Worm (Caenorhabditis elegans): ENCODE measurements around the gene skat-1.

ce11 chrIII:8988544-8988943 lies 8.0 kb downstream of the skat-1 start:
- TF ChIP-seq nhr-76 (tag; optimal IDR thresholded peaks at IDR 0.05): no peak
- TF ChIP-seq unc-39 (tag; optimal IDR thresholded peaks at IDR 0.05): no peak
- no peak for TF ChIP-seq nhr-237 (tag; optimal IDR thresholded peaks at IDR 0.05)
- no peak for TF ChIP-seq lin-13 (tag; optimal IDR thresholded peaks at IDR 0.05)
